Fruit fly (Drosophila melanogaster): Measurements from ENCODE around the gene Cnb.

Cnb gene

dm6 chr3L:1968805-1969378 lies 21.5 kb downstream of the Cnb start:
- no peak for TF ChIP-seq dmrt93B (GFP tag; optimal IDR thresholded peaks at IDR 0.05)
- no peak for TF ChIP-seq Sp1 (GFP tag; optimal IDR thresholded peaks at IDR 0.05)
- TF ChIP-seq N (GFP tag; optimal IDR thresholded peaks at IDR 0.05), result no peak
- no peak for TF ChIP-seq sv (GFP tag; optimal IDR thresholded peaks at IDR 0.05)
- no peak for TF ChIP-seq CrebA (GFP tag; optimal IDR thresholded peaks at IDR 0.05; ENCODE audit: borderline replicate concordance)
- no peak for TF ChIP-seq Dif (GFP tag; optimal IDR thresholded peaks at IDR 0.05; ENCODE audit: partially characterized antibody)
- no peak for TF ChIP-seq h (GFP tag; optimal IDR thresholded peaks at IDR 0.05)
- TF ChIP-seq sage (GFP tag; optimal IDR thresholded peaks at IDR 0.05), result no peak
- TF ChIP-seq Rel (GFP tag; optimal IDR thresholded peaks at IDR 0.05), result no peak
- no peak for TF ChIP-seq Rel (tag; optimal IDR thresholded peaks at IDR 0.05)

- TF ChIP-seq Sp1 (GFP tag; optimal IDR thresholded peaks at IDR 0.05), result peak; percentile 21
- TF ChIP-seq fru (GFP tag; optimal IDR thresholded peaks at IDR 0.05), result no peak
- no peak for TF ChIP-seq Rel (GFP tag; optimal IDR thresholded peaks at IDR 0.05)
- peak; percentile 0 for TF ChIP-seq Rel (tag; optimal IDR thresholded peaks at IDR 0.05)
- peak; percentile 17 for TF ChIP-seq rgr (GFP tag; optimal IDR thresholded peaks at IDR 0.05)
- TF ChIP-seq Mio (GFP tag; optimal IDR thresholded peaks at IDR 0.05), result no peak
- no peak for TF ChIP-seq usp (GFP tag; optimal IDR thresholded peaks at IDR 0.05)
- no peak for TF ChIP-seq brk (GFP tag; optimal IDR thresholded peaks at IDR 0.05)
- TF ChIP-seq h (GFP tag; optimal IDR thresholded peaks at IDR 0.05), result no peak
- no peak for TF ChIP-seq GATAd (GFP tag; optimal IDR thresholded peaks at IDR 0.05)
- no peak for TF ChIP-seq CG32264 (GFP tag; optimal IDR thresholded peaks at IDR 0.05)
- no peak for TF ChIP-seq sage (GFP tag; optimal IDR thresholded peaks at IDR 0.05)
- peak; percentile 3 for TF ChIP-seq OdsH (GFP tag; optimal IDR thresholded peaks at IDR 0.05)
- TF ChIP-seq N (GFP tag; optimal IDR thresholded peaks at IDR 0.05), result no peak
- TF ChIP-seq Hr83 (GFP tag; optimal IDR thresholded peaks at IDR 0.05; ENCODE audit: poor library complexity, severe bottlenecking), result no peak
- no peak for TF ChIP-seq Hr78 (GFP tag; optimal IDR thresholded peaks at IDR 0.05)
- TF ChIP-seq Dfd (GFP tag; optimal IDR thresholded peaks at IDR 0.05), result no peak
- no peak for TF ChIP-seq foxo (GFP tag; optimal IDR thresholded peaks at IDR 0.05)
- TF ChIP-seq jim (GFP tag; optimal IDR thresholded peaks at IDR 0.05), result no peak
- TF ChIP-seq HLH106 (tag; optimal IDR thresholded peaks at IDR 0.05), result no peak
- no peak for TF ChIP-seq lola (GFP tag; optimal IDR thresholded peaks at IDR 0.05)
- TF ChIP-seq sv (GFP tag; optimal IDR thresholded peaks at IDR 0.05), result no peak
- TF ChIP-seq Dif (GFP tag; optimal IDR thresholded peaks at IDR 0.05; ENCODE audit: partially characterized antibody), result peak; percentile 30
- TF ChIP-seq CrebA (GFP tag; optimal IDR thresholded peaks at IDR 0.05; ENCODE audit: borderline replicate concordance), result no peak
- no peak for TF ChIP-seq Jra (GFP tag; optimal IDR thresholded peaks at IDR 0.05)
- no peak for TF ChIP-seq Abd-B (GFP tag; optimal IDR thresholded peaks at IDR 0.05)
- TF ChIP-seq Vsx2 (GFP tag; optimal IDR thresholded peaks at IDR 0.05; ENCODE audit: partially characterized antibody), result no peak
- no peak for TF ChIP-seq ey (GFP tag; optimal IDR thresholded peaks at IDR 0.05)
- no peak for TF ChIP-seq dmrt93B (GFP tag; optimal IDR thresholded peaks at IDR 0.05)
- TF ChIP-seq Myc (optimal IDR thresholded peaks at IDR 0.05), result no peak
- TF ChIP-seq woc (GFP tag; optimal IDR thresholded peaks at IDR 0.05), result no peak
- no peak for TF ChIP-seq br (GFP tag; optimal IDR thresholded peaks at IDR 0.05)
- TF ChIP-seq Hnf4 (GFP tag; optimal IDR thresholded peaks at IDR 0.05), result peak; percentile 23
- no peak for TF ChIP-seq dl (GFP tag; optimal IDR thresholded peaks at IDR 0.05; ENCODE audit: insufficient read depth in 1 of 2, partially characterized antibody in 2 of 2)
Measured at dm6 chr3L:1969539-1970337, 22.4 kb downstream of the Cnb start, which contains the start of gene CG1927. Gene CG1927, minus strand, starts transcription at chr3L:1970079.

- TF ChIP-seq N (GFP tag; optimal IDR thresholded peaks at IDR 0.05) (no peak), foxo (GFP tag; optimal IDR thresholded peaks at IDR 0.05) (no peak), Hr83 (GFP tag; optimal IDR thresholded peaks at IDR 0.05; ENCODE audit: poor library complexity, severe bottlenecking) (no peak), OdsH (GFP tag; optimal IDR thresholded peaks at IDR 0.05) (no peak), dsf (GFP tag; optimal IDR thresholded peaks at IDR 0.05; ENCODE audit: borderline replicate concordance) (no peak), brk (GFP tag; optimal IDR thresholded peaks at IDR 0.05) (peak; percentile 60), woc (GFP tag; optimal IDR thresholded peaks at IDR 0.05) (no peak), CG9705 (GFP tag; optimal IDR thresholded peaks at IDR 0.05) (no peak), h (GFP tag; optimal IDR thresholded peaks at IDR 0.05) (peak; percentile 6), jim (GFP tag; optimal IDR thresholded peaks at IDR 0.05) (no peak), br (GFP tag; optimal IDR thresholded peaks at IDR 0.05) (no peak), Myc (optimal IDR thresholded peaks at IDR 0.05) (peak; percentile 42), Sp1 (GFP tag; optimal IDR thresholded peaks at IDR 0.05) (no peak), Dif (GFP tag; optimal IDR thresholded peaks at IDR 0.05; ENCODE audit: partially characterized antibody) (no peak), sv (GFP tag; optimal IDR thresholded peaks at IDR 0.05) (no peak), Abd-B (GFP tag; optimal IDR thresholded peaks at IDR 0.05) (no peak), Hr78 (GFP tag; optimal IDR thresholded peaks at IDR 0.05) (no peak), usp (GFP tag; optimal IDR thresholded peaks at IDR 0.05) (no peak), HLH106 (tag; optimal IDR thresholded peaks at IDR 0.05) (no peak)
Measured at dm6 chr3L:1971103-1971742, 23.9 kb downstream of the Cnb start, which contains the start of the genes CG11815 and acs. Gene CG11815, minus strand, starts transcription at chr3L:1971200. Gene acs, plus strand, starts transcription at chr3L:1971638.

Measured in whole organism, wandering third instar larva.